Worm (Caenorhabditis elegans): ENCODE data around the gene T28C6.7.

DNA sequence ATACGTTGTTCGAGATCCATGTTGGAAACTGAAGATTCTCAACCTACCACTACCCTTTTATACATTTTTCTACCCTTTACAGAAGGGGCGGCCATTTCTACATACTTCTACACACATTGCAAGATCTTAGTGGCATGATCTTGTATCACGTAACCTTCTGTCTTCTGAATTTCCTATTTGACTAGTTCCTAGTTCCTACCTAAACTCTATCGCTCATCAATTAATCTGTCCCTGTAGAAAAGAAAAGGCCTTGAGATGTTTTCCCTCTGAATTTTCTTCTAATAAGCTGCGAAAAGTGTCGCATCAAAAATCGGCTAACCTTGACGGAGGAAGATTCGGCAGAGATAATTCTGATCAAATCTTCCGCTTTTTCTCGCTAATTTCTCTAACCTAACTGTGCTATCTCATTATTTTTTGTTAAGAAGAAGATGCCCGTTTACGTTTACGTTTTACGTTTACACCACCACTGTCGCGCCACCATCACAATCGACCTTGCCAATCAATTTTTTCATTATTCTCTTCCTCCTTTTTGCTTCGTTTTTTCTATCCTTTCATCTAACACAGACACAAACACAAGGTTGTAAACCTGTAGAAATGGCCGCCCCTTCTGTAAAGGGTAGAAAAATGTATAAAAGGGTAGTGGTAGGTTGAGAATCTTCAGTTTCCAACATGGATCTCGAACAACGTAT, 3.3 kb upstream of the T28C6.7 start, which contains the start of the genes col-117 and col-3:
- TF ChIP-seq tab-1 (GFP tag; IDR thresholded peaks at IDR 0.05) (no peak), T22C8.4 (GFP tag; IDR thresholded peaks at IDR 0.05) (no peak)

All from whole organism, midembryonic.